Fruit fly (Drosophila melanogaster) Kc167 (cell line): ENCODE results near the gene Sfp24Ba.

Source experiments
- Myc ChIP-seq: fragments of >200 bp; optimal IDR thresholded peaks from 2 replicates; lab custom pipeline; 2017; ENCODE audit warnings: missing external identifiers
- Sin3A ChIP-seq: fragments of >200 bp; optimal IDR thresholded peaks from 2 replicates; lab custom pipeline; 2018; ENCODE audit warnings: missing external identifiers
- h ChIP-seq: fragments of >200 bp; optimal IDR thresholded peaks from 3 replicates; lab custom pipeline; 2018; ENCODE audit warnings: missing external identifiers
- insv ChIP-seq: fragments of >200 bp; optimal IDR thresholded peaks from 3 replicates; lab custom pipeline; 2018; ENCODE audit warnings: missing external identifiers
- psq ChIP-seq: fragments of >200 bp; optimal IDR thresholded peaks from 2 replicates; lab custom pipeline; 2017; ENCODE audit warnings: missing external identifiers
- ttk ChIP-seq: sonication (Bioruptor generic); optimal IDR thresholded peaks from 2 replicates; lab custom pipeline; 2017; ENCODE audit warnings: missing external identifiers

Gene Sfp24Ba

DNA sequence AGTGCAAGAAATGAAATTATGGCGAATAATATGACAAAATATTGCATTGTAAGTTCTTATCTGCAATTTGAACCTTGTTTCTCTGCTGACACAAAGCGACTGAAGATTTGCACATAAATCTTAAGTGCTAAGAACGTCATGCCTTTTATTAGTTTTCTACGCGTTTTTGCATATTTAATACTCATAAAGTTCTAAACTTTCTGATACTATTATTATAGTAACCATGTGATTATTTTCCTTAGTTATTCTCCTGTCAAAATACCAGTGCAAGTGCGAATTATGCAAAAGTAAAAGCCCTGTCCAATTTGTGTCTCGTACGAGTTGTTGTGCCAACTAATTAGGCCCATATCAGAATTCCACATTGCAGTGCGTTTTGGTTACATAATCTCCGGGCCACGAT, 2.1 kb upstream of the Sfp24Ba start, which contains the start of gene Sfp24Bc:
Sfp24Bc (minus strand) TSS at position 101 of the 400 bp plus-strand sequence.
- no peak for TF ChIP-seq Sin3A (lab: Kevin White, UChicago)
- TF ChIP-seq h (lab: Kevin White, UChicago) = no peak
- TF ChIP-seq ttk (lab: Kevin White, UChicago) = no peak
- TF ChIP-seq Myc (lab: Kevin White, UChicago) = no peak
- TF ChIP-seq psq (lab: Kevin White, UChicago) = no peak
- no peak for TF ChIP-seq insv (lab: Kevin White, UChicago)

DNA sequence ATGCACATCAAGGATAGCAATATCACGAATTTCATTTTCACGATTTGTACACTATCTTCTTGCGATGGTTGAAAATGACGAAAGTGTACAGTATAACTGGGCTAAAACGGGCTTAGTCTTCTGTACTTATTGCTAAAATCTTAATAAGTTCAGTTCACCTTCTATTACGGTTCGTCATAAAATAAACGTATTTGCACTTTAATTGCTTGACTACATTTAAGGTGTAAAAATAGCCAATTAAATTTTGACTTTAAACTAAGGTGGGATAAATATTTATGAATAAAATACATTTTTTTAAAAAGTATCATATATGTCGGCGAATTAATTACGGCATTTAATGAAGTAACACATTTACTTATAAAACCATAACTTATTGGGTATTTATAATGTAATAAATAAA, 1.3 kb upstream of the Sfp24Ba start, which contains the start of gene Sfp24Bb:
Sfp24Bb (minus strand) TSS at position 101 of the 400 bp plus-strand sequence.
- TF ChIP-seq Sin3A (lab: Kevin White, UChicago) (no peak), ttk (lab: Kevin White, UChicago) (no peak)

DNA sequence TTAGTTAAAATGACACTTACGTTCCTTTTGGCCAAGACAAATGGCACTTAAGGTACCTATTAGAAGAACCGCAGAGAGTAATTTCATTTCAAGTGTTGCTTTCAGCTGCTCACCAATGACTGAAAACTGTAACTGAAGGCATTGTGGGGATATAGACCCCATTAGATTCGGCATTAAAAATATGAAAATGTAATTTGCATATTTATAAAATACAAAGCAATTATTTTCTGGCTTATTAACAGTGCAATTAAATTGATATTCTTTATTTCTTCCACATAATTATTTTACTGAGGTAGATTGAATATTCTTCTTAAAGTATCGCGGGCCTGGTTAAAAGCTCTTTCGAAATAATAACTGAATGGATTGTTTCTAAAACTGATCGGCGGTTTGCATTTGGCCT, 683 bp upstream of the Sfp24Ba start, which contains the start of gene Sfp24Bd:
Sfp24Bd (minus strand) TSS at position 101 of the 400 bp plus-strand sequence.
- no peak for TF ChIP-seq psq (lab: Kevin White, UChicago)
- TF ChIP-seq h (lab: Kevin White, UChicago) = no peak
- TF ChIP-seq Myc (lab: Kevin White, UChicago) = no peak
- no peak for TF ChIP-seq ttk (lab: Kevin White, UChicago)

DNA sequence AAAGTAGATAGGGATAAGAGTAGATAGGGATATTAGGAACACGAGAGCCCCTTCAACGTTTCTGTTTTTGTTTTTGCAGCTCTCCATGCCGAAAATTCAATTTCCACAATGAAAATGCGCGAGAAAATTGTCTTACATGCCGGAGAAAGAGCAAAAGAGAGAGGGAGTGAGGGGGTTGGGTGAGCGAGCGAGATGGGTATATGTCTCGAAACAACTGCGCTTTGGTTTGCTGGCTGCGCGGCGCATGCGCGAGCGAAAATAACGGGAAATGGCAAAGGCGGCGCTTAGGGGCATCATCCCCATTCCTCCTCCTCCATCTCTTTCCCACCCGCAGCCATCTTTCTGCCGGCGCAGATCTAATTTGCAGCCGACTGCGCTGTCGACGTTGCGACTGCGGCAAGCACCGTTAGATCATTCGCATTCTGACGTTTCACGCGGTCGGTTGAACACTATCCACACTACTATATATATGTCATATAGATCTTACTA, 6.0 kb downstream of the Sfp24Ba start, which contains the start of gene Drgx:
Drgx (plus strand) TSS at position 439 of the 489 bp plus-strand sequence.
- TF ChIP-seq psq (lab: Kevin White, UChicago) = no peak

DNA sequence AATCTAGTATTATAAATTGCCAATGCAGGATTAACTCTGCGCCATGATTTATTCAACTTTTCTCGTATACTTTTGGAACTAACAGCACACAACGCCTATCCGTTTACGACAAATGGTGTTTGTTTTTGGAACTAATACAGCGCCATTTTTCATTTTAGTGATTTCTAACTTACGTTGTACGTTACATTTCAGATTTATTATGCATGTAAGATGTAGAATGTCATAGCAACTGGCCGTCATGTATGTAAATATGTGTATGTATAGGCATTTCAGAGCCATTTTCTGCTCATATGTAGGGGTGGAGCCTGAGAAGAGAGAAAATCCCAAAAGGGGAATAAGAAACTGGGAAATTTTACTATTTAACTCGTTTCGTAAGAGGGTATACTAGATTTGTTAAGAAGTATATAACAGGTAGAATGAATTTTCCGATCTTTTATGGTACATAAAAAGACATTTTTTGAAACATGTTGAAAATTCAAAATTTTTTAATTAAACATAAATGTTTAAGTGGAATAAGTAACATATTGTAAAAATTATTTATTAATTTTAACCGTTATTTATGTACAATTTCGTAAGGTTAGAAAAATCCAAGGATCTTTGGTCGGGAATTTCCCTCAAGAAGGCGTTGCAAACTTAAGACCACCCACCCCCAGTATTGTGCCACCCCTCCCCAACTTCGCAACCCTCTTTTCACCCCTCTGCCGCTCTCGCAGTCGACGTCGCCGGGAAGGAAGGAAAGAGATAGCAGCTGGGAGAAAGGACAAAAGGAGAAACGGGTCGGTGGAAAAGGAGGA, 10.8 kb downstream of the Sfp24Ba start:
- TF ChIP-seq h (lab: Kevin White, UChicago) (no peak), psq (lab: Kevin White, UChicago) (no peak), insv (lab: Kevin White, UChicago) (no peak), ttk (lab: Kevin White, UChicago) (no peak)

DNA sequence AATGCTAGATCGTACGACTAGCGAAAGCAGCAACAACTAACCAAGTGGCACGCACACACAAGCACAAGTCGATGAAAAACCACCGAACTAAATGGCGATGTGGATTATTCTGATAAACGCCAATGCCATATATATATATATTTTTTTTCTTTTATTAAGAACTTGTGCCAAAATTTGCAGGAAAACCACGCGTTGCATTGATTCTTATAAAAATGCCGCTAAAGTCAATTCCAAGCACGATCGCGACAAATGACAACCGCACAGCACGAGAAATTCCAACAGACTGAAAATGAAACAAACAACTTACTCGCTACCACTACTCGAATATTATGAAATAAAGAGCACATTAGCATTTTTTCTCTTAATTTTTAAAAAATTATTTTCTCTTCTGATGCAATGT, 11.7 kb downstream of the Sfp24Ba start, which contains the start of gene for:
for (minus strand) TSS at position 287 of the 400 bp plus-strand sequence.
- TF ChIP-seq ttk (lab: Kevin White, UChicago) (no peak), h (lab: Kevin White, UChicago) (no peak), Myc (lab: Kevin White, UChicago) (no peak), psq (lab: Kevin White, UChicago) (no peak), insv (lab: Kevin White, UChicago) (no peak), Sin3A (lab: Kevin White, UChicago) (no peak)

DNA sequence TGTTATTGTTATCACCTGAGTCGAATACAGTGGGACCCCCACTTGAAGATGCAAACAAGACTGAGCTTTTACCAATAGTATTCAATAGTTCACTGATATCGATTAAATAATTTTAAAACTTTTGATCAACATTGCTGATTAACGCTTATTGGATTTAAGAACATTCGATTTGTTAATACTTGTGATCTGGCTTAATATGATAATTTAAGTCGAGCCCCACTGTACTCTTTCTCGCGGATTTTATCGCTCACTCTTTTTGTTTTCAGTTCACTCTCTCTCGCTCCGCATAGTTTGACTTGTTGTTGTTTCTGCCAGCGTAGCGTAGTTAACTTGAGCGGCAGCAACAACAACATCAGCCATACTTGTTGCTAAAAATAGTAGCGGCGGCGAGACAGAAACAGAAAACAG, 12.6 kb downstream of the Sfp24Ba start:
- TF ChIP-seq psq (lab: Kevin White, UChicago) (no peak), Myc (lab: Kevin White, UChicago) (no peak), insv (lab: Kevin White, UChicago) (no peak), h (lab: Kevin White, UChicago) (no peak), ttk (lab: Kevin White, UChicago) (no peak), Sin3A (lab: Kevin White, UChicago) (no peak)

DNA sequence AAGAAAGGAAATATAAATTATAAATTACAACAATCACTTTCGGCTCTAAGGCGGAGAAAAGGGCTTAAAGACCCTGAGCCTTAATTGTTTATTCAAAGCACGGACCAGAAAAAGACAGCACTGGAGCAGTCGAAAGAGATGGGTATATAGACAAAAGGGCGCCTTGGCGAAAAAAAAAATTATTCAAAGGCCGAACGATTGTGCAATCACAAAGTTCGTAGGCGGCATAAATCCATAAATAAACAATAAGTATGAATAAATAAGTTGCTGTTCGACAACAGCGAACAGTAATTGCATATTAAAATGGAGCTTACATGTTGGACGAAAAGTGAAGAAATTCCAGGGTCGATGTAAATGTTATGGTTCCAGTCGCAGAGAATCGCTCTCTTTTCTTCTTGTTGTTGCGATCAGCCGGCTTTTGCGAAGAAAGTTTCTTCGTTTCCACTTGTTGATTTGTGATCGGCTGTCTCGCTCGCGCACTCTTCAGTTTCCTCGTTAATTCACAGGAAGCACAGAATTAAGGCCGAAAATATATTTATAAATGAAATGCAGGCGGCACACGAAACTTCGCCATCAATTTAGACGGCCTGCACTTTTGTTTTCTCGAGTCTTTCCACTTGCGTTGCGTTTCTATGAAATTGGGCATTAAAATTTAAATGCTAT, 13.3 kb downstream of the Sfp24Ba start:
- TF ChIP-seq ttk (lab: Kevin White, UChicago) (no peak), Sin3A (lab: Kevin White, UChicago) (no peak), h (lab: Kevin White, UChicago) (no peak), Myc (lab: Kevin White, UChicago) (no peak), insv (lab: Kevin White, UChicago) (no peak), psq (lab: Kevin White, UChicago) (no peak)

DNA sequence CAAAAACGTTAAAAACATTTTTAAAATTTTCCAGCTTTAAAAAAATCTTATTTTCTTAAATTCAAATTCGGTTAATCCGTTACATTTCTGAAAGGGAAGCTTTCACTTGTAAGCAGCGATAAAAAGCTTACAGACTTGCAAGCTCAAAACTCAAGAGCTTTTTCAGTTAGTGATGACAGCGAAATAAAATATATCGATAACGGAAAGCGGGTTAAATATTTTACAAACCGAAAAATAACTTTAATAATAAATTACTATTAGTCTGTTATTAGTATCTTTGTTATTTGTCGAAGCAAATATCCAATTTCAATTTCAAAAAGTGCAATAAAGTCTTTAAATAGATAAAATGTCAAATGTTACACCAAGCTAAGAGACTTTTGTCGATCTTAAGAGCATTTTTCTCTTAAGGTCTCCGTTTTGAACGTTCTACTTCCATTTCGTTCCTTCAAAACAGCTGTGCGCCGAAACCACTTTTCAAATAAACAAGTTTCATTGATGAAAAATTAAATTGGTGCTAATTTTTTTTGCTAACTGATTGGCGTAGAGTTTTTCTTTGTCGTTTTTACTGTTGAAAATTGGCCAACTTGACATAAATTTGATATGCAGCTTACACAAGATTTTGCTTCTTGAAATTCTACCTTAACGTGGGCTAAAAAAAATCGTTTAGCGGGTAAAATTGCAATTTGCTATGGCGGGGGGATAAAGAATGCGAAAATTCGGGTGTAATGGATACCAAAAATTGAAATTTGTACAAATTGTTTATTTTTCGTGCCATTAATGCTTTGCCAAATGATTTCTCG, 20.0 kb downstream of the Sfp24Ba start:
- TF ChIP-seq insv (lab: Kevin White, UChicago) = no peak
- TF ChIP-seq Sin3A (lab: Kevin White, UChicago) = no peak
- no peak for TF ChIP-seq Myc (lab: Kevin White, UChicago)
- TF ChIP-seq h (lab: Kevin White, UChicago) = no peak
- no peak for TF ChIP-seq ttk (lab: Kevin White, UChicago)
- TF ChIP-seq psq (lab: Kevin White, UChicago) = no peak

DNA sequence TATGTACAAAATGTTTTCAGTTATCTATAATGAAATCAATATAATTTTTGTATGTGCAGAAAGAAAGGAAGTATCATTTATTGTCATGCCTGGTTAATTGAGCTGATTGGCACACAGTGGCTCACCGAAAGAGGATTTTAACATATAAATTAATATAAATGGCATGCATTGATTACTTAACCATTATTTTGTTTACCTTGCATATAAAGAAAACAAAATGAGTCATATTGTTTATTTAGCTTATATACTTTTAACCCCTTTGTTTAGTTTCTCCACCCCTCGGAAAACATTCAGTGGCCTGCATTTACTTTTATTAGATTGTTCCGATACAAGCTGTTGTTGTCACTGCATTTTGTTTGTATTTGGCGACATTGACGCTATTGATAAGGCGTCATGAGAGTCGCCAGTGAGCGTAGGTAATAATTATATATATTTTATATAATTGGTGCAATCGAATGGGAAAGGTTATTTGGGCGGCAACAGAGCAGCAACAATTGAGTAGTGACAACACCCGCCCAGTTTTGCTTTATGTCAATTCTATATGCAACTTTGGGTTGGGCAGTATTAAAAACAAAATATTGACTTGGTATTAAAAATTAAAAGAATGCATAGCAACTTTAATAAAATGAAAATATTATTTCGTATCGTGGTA, 20.7 kb downstream of the Sfp24Ba start:
- TF ChIP-seq insv (lab: Kevin White, UChicago) = no peak
- no peak for TF ChIP-seq Sin3A (lab: Kevin White, UChicago)
- TF ChIP-seq Myc (lab: Kevin White, UChicago) = no peak
- TF ChIP-seq ttk (lab: Kevin White, UChicago) = no peak
